Fruit fly (Drosophila melanogaster) whole organism, embryonic: ENCODE data around the gene CG9550.

Experiments
- Adf1 ChIP-seq: fragments of 200-800 bp; sonication (Bioruptor generic); IDR thresholded peaks from 2 replicates; pipeline ENCODE4 v1.3.6; 2022; ENCODE audit warnings: missing biosample characterization, missing genetic modification characterization
- Atf6 ChIP-seq: fragments of 200-800 bp; sonication (Bioruptor generic); IDR thresholded peaks from 2 replicates; pipeline ENCODE4 v1.3.6; 2022; ENCODE audit warnings: missing biosample characterization, missing genetic modification characterization
- Blimp-1 ChIP-seq: fragments of 200-800 bp; sonication (Bioruptor generic); optimal IDR thresholded peaks from 3 replicates; lab custom pipeline; 2018; ENCODE audit warnings: missing biosample characterization, missing genetic modification characterization, mild to moderate bottlenecking, moderate library complexity, missing genetic modification reagents
- CG1024 ChIP-seq: fragments of 200-800 bp; sonication (Bioruptor generic); IDR thresholded peaks from 2 replicates; pipeline ENCODE4 v1.3.6; 2022; ENCODE audit warnings: missing biosample characterization, missing genetic modification characterization
- CG10565 ChIP-seq: fragments of 200-800 bp; sonication (Bioruptor generic); optimal IDR thresholded peaks from 3 replicates; lab custom pipeline; 2016; ENCODE audit warnings: missing biosample characterization, mild to moderate bottlenecking, missing genetic modification characterization
- CG12659 ChIP-seq: fragments of 200-800 bp; sonication (Bioruptor generic); optimal IDR thresholded peaks from 3 replicates; lab custom pipeline; 2017; ENCODE audit warnings: mild to moderate bottlenecking, missing biosample characterization, missing genetic modification reagents, missing genetic modification characterization
- CG2889 ChIP-seq: fragments of 200-800 bp; sonication (Bioruptor generic); IDR thresholded peaks from 3 replicates; pipeline ENCODE4 v1.3.6; 2022; ENCODE audit warnings: missing biosample characterization, missing genetic modification characterization
- CG30020 ChIP-seq: fragments of 200-800 bp; optimal IDR thresholded peaks from 2 replicates; lab custom pipeline; 2019; ENCODE audit warnings: missing biosample characterization, mild to moderate bottlenecking, missing genetic modification characterization, moderate library complexity
- CG32767 ChIP-seq: fragments of 200-800 bp; sonication (Bioruptor generic); IDR thresholded peaks from 2 replicates; pipeline ENCODE4 v1.3.6; 2022; ENCODE audit warnings: missing biosample characterization, missing genetic modification characterization
- CG34376 ChIP-seq: fragments of 200-800 bp; sonication (Bioruptor generic); optimal IDR thresholded peaks from 2 replicates; lab custom pipeline; 2018; ENCODE audit warnings: missing biosample characterization, mild to moderate bottlenecking, missing genetic modification characterization
- CG4424 ChIP-seq: fragments of 200-800 bp; sonication (Bioruptor generic); optimal IDR thresholded peaks from 3 replicates; lab custom pipeline; 2016; ENCODE audit warnings: missing biosample characterization, missing genetic modification characterization
- CG4617 ChIP-seq: fragments of 200-800 bp; sonication (Bioruptor generic); optimal IDR thresholded peaks from 3 replicates; lab custom pipeline; 2016; ENCODE audit warnings: missing biosample characterization, missing genetic modification characterization, borderline replicate concordance
- CG5180 ChIP-seq: fragments of 200-800 bp; sonication (Bioruptor generic); optimal IDR thresholded peaks from 3 replicates; lab custom pipeline; 2017; ENCODE audit warnings: missing biosample characterization, missing genetic modification characterization, mild to moderate bottlenecking, moderate library complexity, missing genetic modification reagents
- CG9876 ChIP-seq: fragments of 200-800 bp; sonication (Bioruptor generic); optimal IDR thresholded peaks from 2 replicates; lab custom pipeline; 2016; ENCODE audit warnings: missing biosample characterization, missing genetic modification characterization
- Dip3 ChIP-seq: fragments of 200-800 bp; sonication (Bioruptor generic); optimal IDR thresholded peaks from 3 replicates; lab custom pipeline; 2016; ENCODE audit warnings: missing biosample characterization, missing genetic modification characterization
- HmgD ChIP-seq: fragments of 200-800 bp; sonication (Bioruptor generic); optimal IDR thresholded peaks from 3 replicates; lab custom pipeline; 2016; ENCODE audit warnings: missing biosample characterization, missing genetic modification characterization
- Hr39 ChIP-seq: fragments of >200 bp; optimal IDR thresholded peaks from 2 replicates; lab custom pipeline; 2017
- Hsf ChIP-seq: fragments of 200-800 bp; sonication (Bioruptor generic); optimal IDR thresholded peaks from 3 replicates; lab custom pipeline; 2016; ENCODE audit warnings: missing biosample characterization, missing genetic modification characterization
- MESR4 ChIP-seq: fragments of 200-800 bp; sonication (Bioruptor generic); optimal IDR thresholded peaks from 2 replicates; lab custom pipeline; 2018; ENCODE audit warnings: missing biosample characterization, mild to moderate bottlenecking, missing genetic modification characterization, moderate library complexity
- Med ChIP-seq: fragments of 200-800 bp; sonication (Bioruptor generic); peaks from one replicate; lab custom pipeline; 2016; ENCODE audit warnings: missing biosample characterization, missing genetic modification characterization, mild to moderate bottlenecking, inconsistent platforms, moderate library complexity
- Oaz ChIP-seq: fragments of 200-800 bp; sonication (Bioruptor generic); IDR thresholded peaks from 2 replicates; pipeline ENCODE4 v1.3.6; 2022; ENCODE audit warnings: missing biosample characterization, missing genetic modification characterization
- Oli ChIP-seq: fragments of 200-800 bp; sonication (Bioruptor generic); optimal IDR thresholded peaks from 2 replicates; lab custom pipeline; 2018; ENCODE audit warnings: missing biosample characterization, mild to moderate bottlenecking, missing genetic modification characterization, moderate library complexity
- Sry-β ChIP-seq: fragments of 200-800 bp; sonication (Bioruptor generic); optimal IDR thresholded peaks from 2 replicates; lab custom pipeline; 2018; ENCODE audit warnings: missing biosample characterization, mild to moderate bottlenecking, missing genetic modification characterization, moderate library complexity
- ap ChIP-seq: fragments of 200-800 bp; sonication (Bioruptor generic); IDR thresholded peaks from 2 replicates; pipeline ENCODE4 v1.3.6; 2022; ENCODE audit warnings: missing biosample characterization, missing genetic modification characterization
- cg ChIP-seq: fragments of 200-800 bp; sonication (Bioruptor generic); optimal IDR thresholded peaks from 3 replicates; lab custom pipeline; 2019; ENCODE audit warnings: missing biosample characterization, mild to moderate bottlenecking, missing genetic modification characterization, moderate library complexity
- ci ChIP-seq: fragments of 200-800 bp; sonication (Bioruptor generic); IDR thresholded peaks from 3 replicates; pipeline ENCODE4 v1.3.6; 2022; ENCODE audit warnings: missing biosample characterization, missing genetic modification characterization
- corto ChIP-seq: fragments of 200-800 bp; sonication (Bioruptor generic); optimal IDR thresholded peaks from 2 replicates; lab custom pipeline; 2016; ENCODE audit warnings: missing biosample characterization, mild to moderate bottlenecking, missing genetic modification characterization, moderate library complexity
- da ChIP-seq: fragments of 200-800 bp; sonication (Bioruptor generic); optimal IDR thresholded peaks from 2 replicates; lab custom pipeline; 2016; ENCODE audit warnings: missing biosample characterization, missing genetic modification characterization
- exex ChIP-seq: fragments of 200-800 bp; sonication (Bioruptor generic); optimal IDR thresholded peaks from 4 replicates; lab custom pipeline; 2018; ENCODE audit warnings: missing biosample characterization, mild to moderate bottlenecking, missing genetic modification characterization, moderate library complexity
- gfzf ChIP-seq: fragments of 200-800 bp; sonication (Bioruptor generic); optimal IDR thresholded peaks from 2 replicates; lab custom pipeline; 2016; ENCODE audit warnings: missing biosample characterization, mild to moderate bottlenecking, missing genetic modification characterization, moderate library complexity
- grn ChIP-seq: fragments of 200-800 bp; sonication (Bioruptor generic); optimal IDR thresholded peaks from 3 replicates; lab custom pipeline; 2017; ENCODE audit warnings: missing biosample characterization, missing genetic modification characterization
- gro ChIP-seq: fragments of 200-800 bp; sonication (Bioruptor generic); optimal IDR thresholded peaks from 2 replicates; lab custom pipeline; 2016; ENCODE audit warnings: missing biosample characterization, missing genetic modification characterization
- hbn ChIP-seq: fragments of 200-800 bp; sonication (Bioruptor generic); IDR thresholded peaks from 2 replicates; pipeline ENCODE4 v1.3.6; 2022; ENCODE audit warnings: missing biosample characterization, missing genetic modification characterization; ENCODE audit not compliant: partially characterized antibody
- insv ChIP-seq, 2 experiments: fragments of 200-800 bp; sonication (Bioruptor generic); optimal IDR thresholded peaks; 3 replicates each; lab custom pipeline; 2016 to 2018; ENCODE audit warnings: missing biosample characterization in 2 of 2, missing genetic modification characterization in 2 of 2
- lab ChIP-seq: fragments of 200-800 bp; sonication (Bioruptor generic); optimal IDR thresholded peaks from 3 replicates; lab custom pipeline; 2017; ENCODE audit warnings: missing biosample characterization, missing genetic modification characterization, mild to moderate bottlenecking, moderate library complexity, missing genetic modification reagents
- lmd ChIP-seq: fragments of 200-800 bp; sonication (Bioruptor generic); IDR thresholded peaks from 2 replicates; pipeline ENCODE4 v1.3.6; 2022; ENCODE audit warnings: missing biosample characterization, missing genetic modification characterization
- nmo ChIP-seq: fragments of 200-800 bp; sonication (Bioruptor generic); optimal IDR thresholded peaks from 2 replicates; lab custom pipeline; 2018; ENCODE audit warnings: missing biosample characterization, mild to moderate bottlenecking, missing genetic modification characterization, moderate library complexity
- nom ChIP-seq: fragments of 200-800 bp; sonication (Bioruptor generic); optimal IDR thresholded peaks from 2 replicates; lab custom pipeline; 2017; ENCODE audit warnings: missing biosample characterization, missing genetic modification characterization, mild to moderate bottlenecking, moderate library complexity, missing genetic modification reagents
- onecut ChIP-seq: fragments of 200-800 bp; sonication (Bioruptor generic); IDR thresholded peaks from 2 replicates; pipeline ENCODE4 v1.3.6; 2022; ENCODE audit warnings: missing biosample characterization, missing genetic modification characterization
- pita ChIP-seq: fragments of 200-800 bp; sonication (Bioruptor generic); optimal IDR thresholded peaks from 2 replicates; lab custom pipeline; 2017; ENCODE audit warnings: missing biosample characterization, mild to moderate bottlenecking, missing genetic modification characterization
- psq ChIP-seq: fragments of 200-800 bp; sonication (Bioruptor generic); optimal IDR thresholded peaks from 2 replicates; lab custom pipeline; 2017; ENCODE audit warnings: missing biosample characterization, missing genetic modification characterization
- pzg ChIP-seq: fragments of 200-800 bp; sonication (Bioruptor generic); optimal IDR thresholded peaks from 3 replicates; lab custom pipeline; 2018; ENCODE audit warnings: missing biosample characterization, mild to moderate bottlenecking, missing genetic modification characterization, moderate library complexity
- ro ChIP-seq: fragments of 200-800 bp; sonication (Bioruptor generic); IDR thresholded peaks from 2 replicates; pipeline ENCODE4 v1.3.6; 2022; ENCODE audit warnings: missing biosample characterization, missing genetic modification characterization
- sima ChIP-seq: fragments of 200-800 bp; sonication (Bioruptor generic); optimal IDR thresholded peaks from 2 replicates; lab custom pipeline; 2016; ENCODE audit warnings: missing biosample characterization, missing genetic modification characterization
- sug ChIP-seq: fragments of 200-800 bp; optimal IDR thresholded peaks from 2 replicates; lab custom pipeline; 2019; ENCODE audit warnings: missing biosample characterization, mild to moderate bottlenecking, missing genetic modification characterization, moderate library complexity
- tio ChIP-seq: fragments of 200-800 bp; sonication (Bioruptor generic); optimal IDR thresholded peaks from 2 replicates; lab custom pipeline; 2017; ENCODE audit warnings: missing biosample characterization, missing genetic modification characterization, inconsistent platforms

Gene CG9550

DNA sequence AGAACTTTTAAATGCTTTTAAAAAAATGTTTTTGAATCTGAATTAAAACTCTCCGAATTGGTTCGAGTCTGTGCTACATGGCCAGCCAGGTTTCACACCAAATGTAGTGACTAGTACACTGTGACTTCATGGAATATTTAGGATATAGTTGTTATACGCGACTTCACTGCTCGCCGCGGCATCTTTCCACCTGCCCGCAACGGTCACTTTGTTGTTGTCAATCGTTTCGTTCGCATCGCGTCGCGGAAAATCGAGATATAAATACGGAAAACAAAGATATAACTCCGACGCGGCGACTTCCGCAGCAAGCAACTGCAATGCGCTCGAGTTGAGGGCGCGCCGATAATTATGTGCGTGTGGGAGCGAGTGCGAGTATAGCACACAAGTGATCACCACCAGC lies 1.6 kb downstream of the CG9550 start, which contains the start of gene CG31637 (continued):
- TF ChIP-seq lmd (GFP tag; lab: Robert Waterston, UW): no peak
- no peak for TF ChIP-seq HmgD (GFP tag; lab: Kevin White, UChicago)
- TF ChIP-seq ro (GFP tag; lab: Robert Waterston, UW): no peak
- TF ChIP-seq Adf1: peak; percentile 43; the same call in 1 of the 2 replicates
- TF ChIP-seq Hsf (GFP tag; lab: Kevin White, UChicago): no peak
- peak; percentile 99 for TF ChIP-seq gfzf (GFP tag; lab: Kevin White, UChicago)
- no peak for TF ChIP-seq Sry-β
- no peak for TF ChIP-seq CG4424
- TF ChIP-seq Oaz (GFP tag; lab: Robert Waterston, UW): no peak
- TF ChIP-seq Blimp-1 (GFP tag; lab: Kevin White, UChicago): no peak
- TF ChIP-seq gro (GFP tag; lab: Kevin White, UChicago): peak; percentile 63
- no peak for TF ChIP-seq Oli (tag; lab: Kevin White, UChicago)
- TF ChIP-seq CG2889: no peak
- no peak for TF ChIP-seq ap (GFP tag; lab: Robert Waterston, UW)
- no peak for TF ChIP-seq cg (GFP tag; lab: Kevin White, UChicago)
- TF ChIP-seq insv (GFP tag; optimal IDR thresholded peaks at IDR 0.05; lab: Kevin White, UChicago): no peak
- TF ChIP-seq CG1024 (GFP tag; lab: Robert Waterston, UW): no peak
- TF ChIP-seq CG9876 (GFP tag; lab: Kevin White, UChicago): no peak
- TF ChIP-seq CG10565: no peak
- TF ChIP-seq psq (GFP tag; lab: Kevin White, UChicago): no peak
- peak; percentile 50 for TF ChIP-seq CG4617 (GFP tag; lab: Kevin White, UChicago)
- peak; percentile 11 for TF ChIP-seq CG30020 (tag; lab: Kevin White, UChicago)
- TF ChIP-seq nmo: peak; percentile 63
- TF ChIP-seq Atf6 (GFP tag; lab: Robert Waterston, UW): no peak
- peak; percentile 81 for TF ChIP-seq pita (GFP tag; lab: Kevin White, UChicago)
- no peak for TF ChIP-seq hbn (GFP tag; lab: Robert Waterston, UW)
- TF ChIP-seq ci: peak; percentile 65; the same call in 1 of the 3 replicates

DNA sequence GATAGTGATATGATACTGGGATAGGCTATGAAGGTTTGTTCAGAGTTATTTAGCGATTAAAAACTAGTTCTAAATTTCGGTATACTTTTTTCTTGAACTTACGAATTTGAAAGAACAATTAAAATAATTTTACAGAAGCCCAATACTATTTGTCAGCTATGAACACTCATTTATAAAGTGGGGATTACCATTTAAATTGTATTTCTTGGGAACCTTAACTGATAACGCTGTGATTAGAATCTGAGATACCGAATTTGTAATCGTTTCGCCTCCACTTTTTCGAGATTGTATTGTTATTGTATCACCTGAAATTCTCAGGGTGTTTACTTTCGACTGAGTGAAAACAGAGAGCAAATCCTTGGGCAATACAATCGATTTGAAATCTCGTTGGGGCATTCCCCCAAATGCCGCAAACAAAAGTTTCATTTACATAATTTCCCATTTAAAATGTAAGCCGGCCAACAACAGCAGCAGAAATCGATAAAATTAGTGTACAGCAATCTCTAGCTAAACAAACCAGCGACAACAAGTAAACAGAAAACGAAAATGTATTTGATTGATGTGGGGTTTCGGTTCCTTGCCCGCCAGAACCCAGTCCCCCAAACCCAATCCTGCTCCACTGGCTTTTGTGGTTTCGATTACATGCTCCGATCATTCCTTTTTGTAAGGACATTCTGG lies 3.9 kb downstream of the CG9550 start:
- TF ChIP-seq MESR4 (no peak), CG32767 (GFP tag; lab: Robert Waterston, UW) (peak; percentile 54; the same call in 1 of the 2 replicates), da (GFP tag; lab: Kevin White, UChicago) (no peak), Hr39 (lab: Kevin White, UChicago) (no peak), sug (tag; lab: Kevin White, UChicago) (peak; percentile 2), Med (peak; percentile 17), tio (no peak), CG34376 (GFP tag; lab: Kevin White, UChicago) (peak; percentile 8), CG5180 (GFP tag; lab: Kevin White, UChicago) (no peak), exex (tag; lab: Kevin White, UChicago) (peak; percentile 62), pzg (no peak), nom (no peak), onecut (GFP tag; lab: Robert Waterston, UW) (peak; percentile 76), lab (GFP tag; lab: Kevin White, UChicago) (peak; percentile 8), CG12659 (no peak), sima (no peak), CG4617 (GFP tag; lab: Kevin White, UChicago) (no peak), corto (GFP tag; lab: Kevin White, UChicago) (no peak), Dip3 (no peak), grn (peak; percentile 75)
